Fruit fly (Drosophila melanogaster) whole organism, embryonic: ENCODE data around the gene Mob3.

Source experiments
- Abd-B ChIP-seq: fragments of 200-800 bp; sonication (Bioruptor generic); optimal IDR thresholded peaks from 2 replicates; lab custom pipeline; 2018; ENCODE audit warnings: missing biosample characterization, mild to moderate bottlenecking, missing genetic modification characterization, moderate library complexity
- Antp ChIP-seq: fragments of 200-800 bp; sonication (Bioruptor generic); optimal IDR thresholded peaks from 3 replicates; lab custom pipeline; 2016; ENCODE audit warnings: missing biosample characterization, missing genetic modification characterization
- B-H2 ChIP-seq: fragments of 200-800 bp; sonication (Bioruptor generic); optimal IDR thresholded peaks from 2 replicates; lab custom pipeline; 2018; ENCODE audit warnings: missing biosample characterization, mild to moderate bottlenecking, missing genetic modification characterization
- Bgb ChIP-seq: fragments of 200-800 bp; sonication (Bioruptor generic); IDR thresholded peaks from 2 replicates; pipeline ENCODE4 v1.3.6; 2022; ENCODE audit warnings: missing biosample characterization, missing genetic modification characterization; ENCODE audit not compliant: partially characterized antibody
- CG10565 ChIP-seq: fragments of 200-800 bp; sonication (Bioruptor generic); optimal IDR thresholded peaks from 3 replicates; lab custom pipeline; 2016; ENCODE audit warnings: missing biosample characterization, mild to moderate bottlenecking, missing genetic modification characterization
- CG12744 ChIP-seq: fragments of 200-800 bp; sonication (Bioruptor generic); optimal IDR thresholded peaks from 2 replicates; lab custom pipeline; 2016; ENCODE audit warnings: missing biosample characterization, missing genetic modification characterization
- CG12769 ChIP-seq: fragments of 200-800 bp; sonication (Bioruptor generic); optimal IDR thresholded peaks from 2 replicates; lab custom pipeline; 2019; ENCODE audit warnings: missing biosample characterization, mild to moderate bottlenecking, missing genetic modification characterization, moderate library complexity
- CG12942 ChIP-seq: fragments of 200-800 bp; sonication (Bioruptor generic); optimal IDR thresholded peaks from 3 replicates; lab custom pipeline; 2016; ENCODE audit warnings: missing biosample characterization, missing genetic modification characterization
- CG13287 ChIP-seq: fragments of 200-800 bp; sonication (Bioruptor generic); IDR thresholded peaks from 2 replicates; pipeline ENCODE4 v1.3.6; 2022; ENCODE audit warnings: missing biosample characterization, missing genetic modification characterization; ENCODE audit not compliant: partially characterized antibody
- CG14860 ChIP-seq: fragments of 200-800 bp; sonication (Bioruptor generic); IDR thresholded peaks from 3 replicates; pipeline ENCODE4 v1.3.6; 2022; ENCODE audit warnings: missing biosample characterization, missing genetic modification characterization; ENCODE audit not compliant: partially characterized antibody
- CG15011 ChIP-seq: fragments of 200-800 bp; sonication (Bioruptor generic); optimal IDR thresholded peaks from 3 replicates; lab custom pipeline; 2018; ENCODE audit warnings: missing biosample characterization, mild to moderate bottlenecking, missing genetic modification characterization
- CG2889 ChIP-seq: fragments of 200-800 bp; sonication (Bioruptor generic); IDR thresholded peaks from 3 replicates; pipeline ENCODE4 v1.3.6; 2022; ENCODE audit warnings: missing biosample characterization, missing genetic modification characterization
- CG3847 ChIP-seq: fragments of 200-800 bp; sonication (Bioruptor generic); IDR thresholded peaks from 2 replicates; pipeline ENCODE4 v1.3.6; 2022; ENCODE audit warnings: missing biosample characterization, missing genetic modification characterization
- CG5953 ChIP-seq: fragments of 200-800 bp; sonication (Bioruptor generic); IDR thresholded peaks from 2 replicates; pipeline ENCODE4 v1.3.6; 2022; ENCODE audit warnings: missing biosample characterization, missing genetic modification characterization
- CG6854 ChIP-seq: fragments of 200-800 bp; sonication (Bioruptor generic); optimal IDR thresholded peaks from 3 replicates; lab custom pipeline; 2017; ENCODE audit warnings: missing biosample characterization, mild to moderate bottlenecking, missing genetic modification characterization
- CG7839 ChIP-seq: fragments of 200-800 bp; sonication (Bioruptor generic); optimal IDR thresholded peaks from 3 replicates; lab custom pipeline; 2018; ENCODE audit warnings: missing biosample characterization, mild to moderate bottlenecking, missing genetic modification characterization, moderate library complexity
- CG7987 ChIP-seq: fragments of 200-800 bp; sonication (Bioruptor generic); optimal IDR thresholded peaks from 2 replicates; lab custom pipeline; 2018; ENCODE audit warnings: missing biosample characterization, mild to moderate bottlenecking, missing genetic modification characterization, moderate library complexity
- CG8924 ChIP-seq: fragments of 200-800 bp; optimal IDR thresholded peaks from 3 replicates; lab custom pipeline; 2019; ENCODE audit warnings: missing biosample characterization, mild to moderate bottlenecking, missing genetic modification characterization, moderate library complexity
- CG9215 ChIP-seq: fragments of 200-800 bp; sonication (Bioruptor generic); IDR thresholded peaks from 2 replicates; pipeline ENCODE4 v1.3.6; 2022; ENCODE audit warnings: missing biosample characterization, missing genetic modification characterization
- CkIIα-i1 ChIP-seq: fragments of 200-800 bp; sonication (Bioruptor generic); IDR thresholded peaks from 2 replicates; pipeline ENCODE4 v1.3.6; 2022; ENCODE audit warnings: missing biosample characterization, missing genetic modification characterization
- Dip2 ChIP-seq: fragments of 200-800 bp; sonication (Bioruptor generic); IDR thresholded peaks from 2 replicates; pipeline ENCODE4 v1.3.6; 2022; ENCODE audit warnings: missing biosample characterization, missing genetic modification characterization
- Dll ChIP-seq: fragments of 200-800 bp; sonication (Bioruptor generic); IDR thresholded peaks from 4 replicates; pipeline ENCODE4 v1.3.6; 2022; ENCODE audit warnings: missing biosample characterization, missing genetic modification characterization; ENCODE audit not compliant: partially characterized antibody
- Dp ChIP-seq: fragments of 200-800 bp; sonication (Bioruptor generic); optimal IDR thresholded peaks from 2 replicates; lab custom pipeline; 2018; ENCODE audit warnings: missing biosample characterization, mild to moderate bottlenecking, missing genetic modification characterization, moderate library complexity
- Gug ChIP-seq: fragments of 200-800 bp; sonication (Bioruptor generic); IDR thresholded peaks from 4 replicates; pipeline ENCODE4 v1.3.6; 2022; ENCODE audit warnings: missing biosample characterization, missing genetic modification characterization
- Hmr ChIP-seq: fragments of 200-800 bp; sonication (Bioruptor generic); optimal IDR thresholded peaks from 3 replicates; lab custom pipeline; 2017; ENCODE audit warnings: mild to moderate bottlenecking, missing biosample characterization, missing genetic modification reagents, missing genetic modification characterization
- MBD-R2 ChIP-seq: fragments of 200-800 bp; sonication (Bioruptor generic); IDR thresholded peaks from 2 replicates; pipeline ENCODE4 v1.3.6; 2022; ENCODE audit warnings: missing biosample characterization, missing genetic modification characterization
- Mad ChIP-seq: fragments of 200-800 bp; sonication (Bioruptor generic); optimal IDR thresholded peaks from 2 replicates; lab custom pipeline; 2016; ENCODE audit warnings: missing biosample characterization, missing genetic modification characterization
- Opbp ChIP-seq: fragments of 200-800 bp; sonication (Bioruptor generic); IDR thresholded peaks from 3 replicates; pipeline ENCODE4 v1.3.6; 2022; ENCODE audit warnings: missing biosample characterization, missing genetic modification characterization; ENCODE audit not compliant: partially characterized antibody
- Scr ChIP-seq: fragments of 200-800 bp; sonication (Bioruptor generic); IDR thresholded peaks from 2 replicates; pipeline ENCODE4 v1.3.6; 2022; ENCODE audit warnings: missing biosample characterization, missing genetic modification characterization; ENCODE audit not compliant: partially characterized antibody
- Ssrp ChIP-seq: fragments of 200-800 bp; sonication (Bioruptor generic); optimal IDR thresholded peaks from 2 replicates; lab custom pipeline; 2018; ENCODE audit warnings: missing biosample characterization, mild to moderate bottlenecking, missing genetic modification characterization, moderate library complexity
- al ChIP-seq: fragments of 200-800 bp; sonication (Bioruptor generic); IDR thresholded peaks from 2 replicates; pipeline ENCODE4 v1.3.6; 2022; ENCODE audit warnings: missing biosample characterization, missing genetic modification characterization
- bbx ChIP-seq: fragments of 200-800 bp; sonication (Bioruptor generic); IDR thresholded peaks from 2 replicates; pipeline ENCODE4 v1.3.6; 2022; ENCODE audit warnings: missing biosample characterization, missing genetic modification characterization; ENCODE audit not compliant: partially characterized antibody
- eve ChIP-seq, 2 experiments: fragments of >200 bp; optimal IDR thresholded peaks; 2 replicates each; lab custom pipeline; 2017; ENCODE audit warnings: missing biosample characterization in 2 of 2, missing genetic modification characterization in 2 of 2
- fru ChIP-seq: fragments of >200 bp; optimal IDR thresholded peaks from 2 replicates; lab custom pipeline; 2017
- gce ChIP-seq: fragments of 200-800 bp; sonication (Bioruptor generic); IDR thresholded peaks from 3 replicates; pipeline ENCODE4 v1.3.6; 2022; ENCODE audit warnings: missing biosample characterization, missing genetic modification characterization
- hkb ChIP-seq, 2 experiments: fragments of 200-800 bp in 1 of 2; fragments of >200 bp in 1 of 2; sonication (Bioruptor generic) in 1 of 2; IDR thresholded peaks in 1 of 2; optimal IDR thresholded peaks in 1 of 2; 2 replicates each; pipeline versions ENCODE4 v1.3.6 to Lab custom; 2017 to 2022; ENCODE audit warnings: missing biosample characterization in 1 of 2, missing genetic modification characterization in 1 of 2
- kah ChIP-seq: fragments of 200-800 bp; sonication (Bioruptor generic); optimal IDR thresholded peaks from 2 replicates; lab custom pipeline; 2018; ENCODE audit warnings: missing biosample characterization, mild to moderate bottlenecking, missing genetic modification characterization
- knrl ChIP-seq: fragments of 200-800 bp; sonication (Bioruptor generic); IDR thresholded peaks from 3 replicates; pipeline ENCODE4 v1.3.6; 2022; ENCODE audit warnings: missing biosample characterization, missing genetic modification characterization; ENCODE audit not compliant: partially characterized antibody
- lilli ChIP-seq: fragments of 200-800 bp; sonication (Bioruptor generic); optimal IDR thresholded peaks from 3 replicates; lab custom pipeline; 2016; ENCODE audit warnings: missing biosample characterization, missing genetic modification characterization
- nom ChIP-seq: fragments of 200-800 bp; sonication (Bioruptor generic); optimal IDR thresholded peaks from 2 replicates; lab custom pipeline; 2017; ENCODE audit warnings: missing biosample characterization, missing genetic modification characterization, mild to moderate bottlenecking, moderate library complexity, missing genetic modification reagents
- oc ChIP-seq: fragments of 200-800 bp; sonication (Bioruptor generic); optimal IDR thresholded peaks from 2 replicates; lab custom pipeline; 2018; ENCODE audit warnings: missing biosample characterization, mild to moderate bottlenecking, missing genetic modification characterization, moderate library complexity
- otp ChIP-seq: fragments of 200-800 bp; sonication (Bioruptor generic); IDR thresholded peaks from 3 replicates; pipeline ENCODE4, ENCODE4 v1.3.6; 2022; ENCODE audit warnings: missing biosample characterization, missing genetic modification characterization
- pros ChIP-seq: fragments of 200-800 bp; sonication (Bioruptor generic); optimal IDR thresholded peaks from 3 replicates; lab custom pipeline; 2019; ENCODE audit warnings: missing biosample characterization, mild to moderate bottlenecking, missing genetic modification characterization, moderate library complexity
- psq ChIP-seq: fragments of 200-800 bp; sonication (Bioruptor generic); optimal IDR thresholded peaks from 2 replicates; lab custom pipeline; 2017; ENCODE audit warnings: missing biosample characterization, missing genetic modification characterization
- ranshi ChIP-seq: fragments of 200-800 bp; sonication (Bioruptor generic); IDR thresholded peaks from 2 replicates; pipeline ENCODE4 v1.3.6; 2022; ENCODE audit warnings: missing biosample characterization, missing genetic modification characterization
- schlank ChIP-seq: fragments of 200-800 bp; sonication (Bioruptor generic); optimal IDR thresholded peaks from 2 replicates; lab custom pipeline; 2018; ENCODE audit warnings: missing biosample characterization, mild to moderate bottlenecking, missing genetic modification characterization
- sd ChIP-seq: fragments of 200-800 bp; sonication (Bioruptor generic); optimal IDR thresholded peaks from 3 replicates; lab custom pipeline; 2018; ENCODE audit warnings: missing biosample characterization, mild to moderate bottlenecking, missing genetic modification characterization, moderate library complexity
- stwl ChIP-seq: fragments of 200-800 bp; sonication (Bioruptor generic); optimal IDR thresholded peaks from 3 replicates; lab custom pipeline; 2018; ENCODE audit warnings: missing biosample characterization, mild to moderate bottlenecking, missing genetic modification characterization, moderate library complexity
- vvl ChIP-seq: fragments of 200-800 bp; sonication (Bioruptor generic); IDR thresholded peaks from 2 replicates; pipeline ENCODE4 v1.3.6; 2022; ENCODE audit warnings: missing biosample characterization, missing genetic modification characterization
- wdn ChIP-seq: fragments of 200-800 bp; sonication (Bioruptor generic); IDR thresholded peaks from 2 replicates; pipeline ENCODE4 v1.3.6; 2022; ENCODE audit warnings: missing biosample characterization, missing genetic modification characterization
- z ChIP-seq: fragments of 200-800 bp; sonication (Bioruptor generic); IDR thresholded peaks from 3 replicates; pipeline ENCODE4 v1.3.6; 2022; ENCODE audit warnings: missing biosample characterization, missing genetic modification characterization

The Mob3 gene

dm6 chr2L:10277362-10277761 lies 12.2 kb downstream of the Mob3 start (continued):
- TF ChIP-seq z (GFP tag; lab: Robert Waterston, UW) (no peak), nom (GFP tag; lab: Kevin White, UChicago) (no peak), Scr (peak; percentile 89), Antp (GFP tag; lab: Kevin White, UChicago) (no peak), Dll (GFP tag; lab: Robert Waterston, UW) (peak; percentile 81), Ssrp (tag; lab: Kevin White, UChicago) (no peak), Bgb (GFP tag; lab: Robert Waterston, UW) (peak; percentile 96), CG12744 (no peak), eve (GFP tag; optimal IDR thresholded peaks at IDR 0.05; lab: Kevin White, UChicago) (no peak), vvl (GFP tag; lab: Robert Waterston, UW) (no peak), oc (no peak), stwl (peak; percentile 59), kah (GFP tag; lab: Kevin White, UChicago) (no peak), bbx (GFP tag; lab: Robert Waterston, UW) (peak; percentile 96), Opbp (GFP tag; lab: Robert Waterston, UW) (peak; percentile 96), CG10565 (GFP tag; lab: Kevin White, UChicago) (no peak), sd (tag; lab: Kevin White, UChicago) (no peak), otp (GFP tag; lab: Robert Waterston, UW) (no peak), Gug (GFP tag; lab: Robert Waterston, UW) (no peak; the same call in 3 of the 4 replicates), CG6854 (GFP tag; lab: Kevin White, UChicago) (no peak), psq (GFP tag; lab: Kevin White, UChicago) (no peak), CG13287 (GFP tag; lab: Robert Waterston, UW) (peak; percentile 85), Dip2 (GFP tag; lab: Robert Waterston, UW) (no peak), knrl (GFP tag; lab: Robert Waterston, UW) (peak; percentile 92), wdn (GFP tag; lab: Robert Waterston, UW) (no peak), MBD-R2 (GFP tag; lab: Robert Waterston, UW) (peak; percentile 37; the same call in 1 of the 2 replicates), CG8924 (tag; lab: Kevin White, UChicago) (peak; percentile 63), CG15011 (no peak), lilli (GFP tag; lab: Kevin White, UChicago) (no peak), Hmr (no peak), CG3847 (GFP tag; lab: Robert Waterston, UW) (no peak), fru (lab: Kevin White, UChicago) (no peak), B-H2 (GFP tag; lab: Kevin White, UChicago) (peak; percentile 9), Abd-B (GFP tag; lab: Kevin White, UChicago) (no peak), CG2889 (no peak), al (GFP tag; lab: Robert Waterston, UW) (no peak), CG12942 (GFP tag; lab: Kevin White, UChicago) (no peak), schlank (tag; lab: Kevin White, UChicago) (no peak), Dp (peak; percentile 27), CG14860 (peak; percentile 85), CG9215 (GFP tag; lab: Robert Waterston, UW) (no peak), Mad (GFP tag; lab: Kevin White, UChicago) (no peak), CG12769 (tag; lab: Kevin White, UChicago) (no peak), pros (GFP tag; lab: Kevin White, UChicago) (no peak), CG5953 (GFP tag; lab: Robert Waterston, UW) (no peak), ranshi (GFP tag; lab: Robert Waterston, UW) (no peak), gce (GFP tag; lab: Robert Waterston, UW) (no peak), CkIIα-i1 (GFP tag; lab: Robert Waterston, UW) (no peak), CG7839 (no peak), CG7987 (GFP tag; lab: Kevin White, UChicago) (no peak), hkb (optimal IDR thresholded peaks at IDR 0.05; lab: Kevin White, UChicago) (no peak), hkb (GFP tag; IDR thresholded peaks at IDR 0.05; lab: Robert Waterston, UW) (no peak)
